Fruit fly (Drosophila melanogaster) whole organism: ENCODE data around the gene CG12278.

Source experiments
- EcR ChIP-seq, 2 experiments: fragments of >200 bp; optimal IDR thresholded peaks; 2 replicates each; lab custom pipeline; 2017; ENCODE audit warnings: missing biosample characterization in 2 of 2, missing genetic modification characterization in 2 of 2, missing genetic modification reagents in 2 of 2
- psq ChIP-seq: fragments of >200 bp; optimal IDR thresholded peaks from 2 replicates; lab custom pipeline; 2017
- usp ChIP-seq: fragments of >200 bp; optimal IDR thresholded peaks from 2 replicates; lab custom pipeline; 2017; ENCODE audit warnings: missing biosample characterization, missing genetic modification characterization, mixed read lengths

- no peak for TF ChIP-seq usp (GFP tag; lab: Kevin White, UChicago)
- no peak for TF ChIP-seq psq (lab: Kevin White, UChicago)
- TF ChIP-seq EcR (GFP tag; optimal IDR thresholded peaks at IDR 0.05; lab: Kevin White, UChicago): no peak
Measured at dm6 chr3R:21043549-21044118, at the start of gene CG12278.
